Worm (Caenorhabditis elegans) whole organism, mixed stage, embryonic: Measurements from ENCODE around the gene fkb-3.

Experiments used
- elt-3 ChIP-seq: fragments of 150-350 bp; optimal IDR thresholded peaks from 2 replicates; lab custom pipeline; 2014; ENCODE audit warnings: missing biosample characterization, missing genetic modification characterization
- flh-1 ChIP-seq: fragments of 200-800 bp; sonication (Bioruptor generic); optimal IDR thresholded peaks from 2 replicates; lab custom pipeline; 2018; ENCODE audit warnings: mild to moderate bottlenecking, missing genetic modification characterization, moderate library complexity, missing compliant biosample characterization
- lin-13 ChIP-seq: fragments of 150-350 bp; optimal IDR thresholded peaks from 2 replicates; lab custom pipeline; 2014; ENCODE audit warnings: missing biosample characterization, missing genetic modification characterization
- nhr-12 ChIP-seq: fragments of 150-350 bp; optimal IDR thresholded peaks from 2 replicates; lab custom pipeline; 2014; ENCODE audit warnings: missing biosample characterization, missing genetic modification characterization
- nhr-237 ChIP-seq: fragments of 150-350 bp; optimal IDR thresholded peaks from 2 replicates; lab custom pipeline; 2014; ENCODE audit warnings: missing biosample characterization, missing genetic modification characterization
- snpc-4 ChIP-seq: fragments of 150-350 bp; optimal IDR thresholded peaks from 2 replicates; lab custom pipeline; 2014; ENCODE audit warnings: missing biosample characterization, missing genetic modification characterization
- unc-120 ChIP-seq: sonication (generic microtip); optimal IDR thresholded peaks from 2 replicates; lab custom pipeline; 2017; ENCODE audit warnings: missing genetic modification characterization, missing compliant biosample characterization; ENCODE audit not compliant: poor library complexity, severe bottlenecking
- unc-39 ChIP-seq: fragments of 150-350 bp; optimal IDR thresholded peaks from 2 replicates; lab custom pipeline; 2014; ENCODE audit warnings: missing biosample characterization, missing genetic modification characterization
- unc-62 ChIP-seq: fragments of 150-350 bp; optimal IDR thresholded peaks from 2 replicates; lab custom pipeline; 2014; ENCODE audit warnings: missing biosample characterization, missing genetic modification reagents, missing genetic modification characterization
- ztf-11 ChIP-seq: fragments of 150-350 bp; optimal IDR thresholded peaks from 2 replicates; lab custom pipeline; 2014; ENCODE audit warnings: missing biosample characterization, missing genetic modification characterization

- no peak for TF ChIP-seq unc-62 (GFP tag; lab: Kevin White, UChicago)
- no peak for TF ChIP-seq snpc-4 (tag; lab: Kevin White, UChicago)
- TF ChIP-seq elt-3, result no peak
- no peak for TF ChIP-seq nhr-237 (tag; lab: Kevin White, UChicago)
- TF ChIP-seq lin-13 (tag; lab: Kevin White, UChicago), result no peak
- no peak for TF ChIP-seq nhr-12 (tag; lab: Kevin White, UChicago)
- no peak for TF ChIP-seq unc-120 (tag; lab: Kevin White, UChicago)
- no peak for TF ChIP-seq unc-39 (tag; lab: Kevin White, UChicago)
- TF ChIP-seq flh-1 (GFP tag; lab: Kevin White, UChicago), result no peak
- no peak for TF ChIP-seq ztf-11 (tag; lab: Kevin White, UChicago)
Observed at ce11 chrV:7231524-7231923, 6.5 kb downstream of the fkb-3 start.
